Fruit fly (Drosophila melanogaster): Measurements from ENCODE around the gene CG16753.

CG16753 gene

DNA sequence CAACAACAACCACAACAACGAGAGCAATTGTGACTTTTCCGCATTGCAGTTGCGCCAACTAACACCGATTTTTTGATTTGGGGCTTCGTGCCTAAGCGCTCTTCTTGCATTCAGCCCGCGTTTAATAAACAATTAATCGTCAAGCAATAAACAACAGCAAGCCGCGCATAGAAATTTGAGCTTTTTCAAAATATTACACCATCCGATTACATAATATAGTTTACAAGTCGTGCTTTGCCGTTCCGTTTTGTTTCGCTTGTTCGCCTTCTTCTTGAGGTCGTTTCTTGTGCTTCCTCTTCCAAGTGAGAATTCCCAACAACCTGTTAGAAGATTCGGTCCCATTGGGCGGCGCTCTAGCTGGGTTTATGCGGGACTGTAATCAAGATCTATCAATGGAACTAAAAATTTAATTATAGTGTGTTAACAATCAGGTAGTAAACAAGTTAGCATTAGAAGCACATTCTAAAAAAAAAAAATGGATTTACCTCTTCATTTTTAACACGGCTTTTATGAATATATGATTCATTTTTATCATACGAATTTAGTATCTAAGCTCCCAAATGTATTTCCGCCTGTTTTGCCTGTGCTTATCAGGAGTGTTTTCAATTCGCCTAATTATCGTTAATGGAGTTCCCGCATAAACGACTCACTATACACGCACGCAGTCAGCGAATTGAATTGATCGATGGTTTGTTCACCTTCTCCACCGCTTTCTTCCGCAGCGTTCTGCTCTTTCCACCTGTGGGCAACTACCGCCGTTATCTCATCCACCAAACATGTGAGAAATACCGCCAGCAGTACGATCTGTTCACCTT is 18.9 kb upstream of the CG16753 start:
- TF ChIP-seq Mnt (GFP tag; optimal IDR thresholded peaks at IDR 0.05) (peak; percentile 50), CG7101 (tag; optimal IDR thresholded peaks at IDR 0.05) (peak; percentile 84), pad (GFP tag; optimal IDR thresholded peaks at IDR 0.05) (no peak), cnc (optimal IDR thresholded peaks at IDR 0.05) (no peak), CG33017 (tag; optimal IDR thresholded peaks at IDR 0.05) (peak; percentile 90), CG5204 (GFP tag; optimal IDR thresholded peaks at IDR 0.05) (peak; percentile 80), CG12768 (GFP tag; optimal IDR thresholded peaks at IDR 0.05) (peak; percentile 87), Clk (GFP tag; optimal IDR thresholded peaks at IDR 0.05) (peak; percentile 27), cic (GFP tag; optimal IDR thresholded peaks at IDR 0.05) (peak; percentile 42), CG1620 (GFP tag; optimal IDR thresholded peaks at IDR 0.05) (peak; percentile 41), tj (GFP tag; optimal IDR thresholded peaks at IDR 0.05) (peak; percentile 65), bab1 (GFP tag; optimal IDR thresholded peaks at IDR 0.05) (peak; percentile 77), ovo (GFP tag; optimal IDR thresholded peaks at IDR 0.05) (no peak), toe (GFP tag; optimal IDR thresholded peaks at IDR 0.05) (peak; percentile 83), Hr96 (GFP tag; optimal IDR thresholded peaks at IDR 0.05) (peak; percentile 76), Crg-1 (GFP tag; optimal IDR thresholded peaks at IDR 0.05) (peak; percentile 43), kay (GFP tag; ENCODE audit: borderline replicate concordance) (no peak), CG14711 (tag; optimal IDR thresholded peaks at IDR 0.05) (peak; percentile 79), CG11617 (GFP tag; optimal IDR thresholded peaks at IDR 0.05) (peak; percentile 86), CG7045 (GFP tag; optimal IDR thresholded peaks at IDR 0.05) (peak; percentile 90)

DNA sequence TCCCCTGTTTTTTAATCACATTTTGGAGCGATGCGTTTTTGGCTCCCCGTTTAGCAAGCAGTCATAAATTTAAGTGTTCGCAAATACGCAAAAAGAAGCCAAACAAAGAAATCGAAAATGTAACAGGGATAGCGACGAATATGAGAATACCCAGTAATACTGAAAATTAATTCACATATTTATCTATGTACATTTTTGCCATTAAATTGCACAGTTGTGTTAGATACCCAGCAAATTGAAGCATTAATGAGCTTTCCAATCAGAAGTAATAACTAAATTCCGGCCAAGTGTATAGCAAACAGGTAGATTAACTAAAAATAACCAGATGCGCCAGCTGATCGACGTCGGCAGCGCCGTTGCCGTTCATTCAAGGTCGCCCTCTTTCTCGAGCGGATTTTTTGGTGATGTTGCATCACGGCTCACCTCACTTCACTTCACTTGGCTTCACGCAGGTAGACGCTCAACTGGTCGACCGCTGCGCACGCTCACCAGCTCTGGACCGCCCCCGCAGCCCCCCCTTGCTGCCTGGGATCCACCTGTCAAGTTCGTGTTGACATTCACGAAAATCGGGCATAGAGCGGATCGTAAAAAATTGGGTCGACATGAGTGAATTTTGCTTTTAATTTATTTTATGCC is 17.8 kb upstream of the CG16753 start:
- TF ChIP-seq Mnt (GFP tag; optimal IDR thresholded peaks at IDR 0.05) (no peak), Crg-1 (GFP tag; optimal IDR thresholded peaks at IDR 0.05) (no peak), tj (GFP tag; optimal IDR thresholded peaks at IDR 0.05) (no peak), toe (GFP tag; optimal IDR thresholded peaks at IDR 0.05) (no peak), Clk (GFP tag; optimal IDR thresholded peaks at IDR 0.05) (no peak), CG7101 (tag; optimal IDR thresholded peaks at IDR 0.05) (no peak), kay (GFP tag; ENCODE audit: borderline replicate concordance) (no peak), CG33017 (tag; optimal IDR thresholded peaks at IDR 0.05) (no peak), bab1 (GFP tag; optimal IDR thresholded peaks at IDR 0.05) (no peak), pad (GFP tag; optimal IDR thresholded peaks at IDR 0.05) (no peak), ovo (GFP tag; optimal IDR thresholded peaks at IDR 0.05) (no peak), CG5204 (GFP tag; optimal IDR thresholded peaks at IDR 0.05) (no peak), cic (GFP tag; optimal IDR thresholded peaks at IDR 0.05) (no peak), CG14711 (tag; optimal IDR thresholded peaks at IDR 0.05) (no peak), CG12768 (GFP tag; optimal IDR thresholded peaks at IDR 0.05) (no peak), CG1620 (GFP tag; optimal IDR thresholded peaks at IDR 0.05) (no peak)

DNA sequence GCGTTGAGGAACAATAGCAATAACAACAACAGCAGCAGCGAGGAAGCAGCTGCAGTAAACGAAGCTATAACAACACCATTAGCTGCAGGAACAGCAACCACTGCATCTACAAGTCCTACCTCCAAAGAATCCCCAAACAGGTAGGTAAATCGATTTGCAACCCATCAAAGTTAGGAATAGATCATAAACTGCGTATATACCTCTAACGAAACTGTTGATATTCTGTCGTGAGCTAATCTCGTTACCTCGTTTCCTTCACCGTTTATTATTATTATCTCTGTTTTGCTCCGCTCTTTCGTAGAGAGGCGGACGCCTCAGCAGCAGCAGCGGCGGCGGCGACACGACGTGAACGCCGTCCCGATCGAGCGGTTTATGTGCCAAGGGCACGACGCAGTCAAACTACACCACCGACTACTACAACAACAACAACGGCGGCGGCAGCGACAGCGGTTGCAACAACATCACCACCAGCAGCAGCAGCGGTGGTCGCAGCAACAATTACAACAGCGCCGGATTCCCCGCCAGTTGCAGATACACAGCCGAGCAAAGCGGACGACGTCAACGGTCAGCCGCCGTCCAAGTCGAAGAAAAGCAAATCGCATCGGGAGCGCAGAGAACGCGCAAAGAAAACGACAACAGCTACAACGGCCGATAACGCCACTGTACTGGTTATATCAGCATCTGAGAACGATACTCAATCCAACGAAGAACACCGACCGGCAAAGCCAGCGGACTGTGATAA is 16.9 kb upstream of the CG16753 start:
- TF ChIP-seq CG7101 (tag; optimal IDR thresholded peaks at IDR 0.05) = peak; percentile 49
- TF ChIP-seq CG12768 (GFP tag; optimal IDR thresholded peaks at IDR 0.05) = peak; percentile 74
- no peak for TF ChIP-seq CG14711 (tag; optimal IDR thresholded peaks at IDR 0.05)
- peak; percentile 17 for TF ChIP-seq CG33017 (tag; optimal IDR thresholded peaks at IDR 0.05)
- no peak for TF ChIP-seq Crg-1 (GFP tag; optimal IDR thresholded peaks at IDR 0.05)
- TF ChIP-seq Hr96 (GFP tag; optimal IDR thresholded peaks at IDR 0.05) = peak; percentile 40
- no peak for TF ChIP-seq CG1620 (GFP tag; optimal IDR thresholded peaks at IDR 0.05)
- TF ChIP-seq CG7045 (GFP tag; optimal IDR thresholded peaks at IDR 0.05) = peak; percentile 49
- TF ChIP-seq ovo (GFP tag; optimal IDR thresholded peaks at IDR 0.05) = no peak
- peak; percentile 20 for TF ChIP-seq toe (GFP tag; optimal IDR thresholded peaks at IDR 0.05)
- peak; percentile 69 for TF ChIP-seq Mnt (GFP tag; optimal IDR thresholded peaks at IDR 0.05)
- peak; percentile 93 for TF ChIP-seq cic (GFP tag; optimal IDR thresholded peaks at IDR 0.05)
- TF ChIP-seq tj (GFP tag; optimal IDR thresholded peaks at IDR 0.05) = peak; percentile 64
- no peak for TF ChIP-seq cnc (optimal IDR thresholded peaks at IDR 0.05)
- TF ChIP-seq bab1 (GFP tag; optimal IDR thresholded peaks at IDR 0.05) = peak; percentile 64
- TF ChIP-seq kay (GFP tag; ENCODE audit: borderline replicate concordance) = peak; percentile 85
- peak; percentile 81 for TF ChIP-seq Clk (GFP tag; optimal IDR thresholded peaks at IDR 0.05)
- TF ChIP-seq CG11617 (GFP tag; optimal IDR thresholded peaks at IDR 0.05) = peak; percentile 58
- peak; percentile 34 for TF ChIP-seq pad (GFP tag; optimal IDR thresholded peaks at IDR 0.05)
- TF ChIP-seq CG5204 (GFP tag; optimal IDR thresholded peaks at IDR 0.05) = peak; percentile 54

DNA sequence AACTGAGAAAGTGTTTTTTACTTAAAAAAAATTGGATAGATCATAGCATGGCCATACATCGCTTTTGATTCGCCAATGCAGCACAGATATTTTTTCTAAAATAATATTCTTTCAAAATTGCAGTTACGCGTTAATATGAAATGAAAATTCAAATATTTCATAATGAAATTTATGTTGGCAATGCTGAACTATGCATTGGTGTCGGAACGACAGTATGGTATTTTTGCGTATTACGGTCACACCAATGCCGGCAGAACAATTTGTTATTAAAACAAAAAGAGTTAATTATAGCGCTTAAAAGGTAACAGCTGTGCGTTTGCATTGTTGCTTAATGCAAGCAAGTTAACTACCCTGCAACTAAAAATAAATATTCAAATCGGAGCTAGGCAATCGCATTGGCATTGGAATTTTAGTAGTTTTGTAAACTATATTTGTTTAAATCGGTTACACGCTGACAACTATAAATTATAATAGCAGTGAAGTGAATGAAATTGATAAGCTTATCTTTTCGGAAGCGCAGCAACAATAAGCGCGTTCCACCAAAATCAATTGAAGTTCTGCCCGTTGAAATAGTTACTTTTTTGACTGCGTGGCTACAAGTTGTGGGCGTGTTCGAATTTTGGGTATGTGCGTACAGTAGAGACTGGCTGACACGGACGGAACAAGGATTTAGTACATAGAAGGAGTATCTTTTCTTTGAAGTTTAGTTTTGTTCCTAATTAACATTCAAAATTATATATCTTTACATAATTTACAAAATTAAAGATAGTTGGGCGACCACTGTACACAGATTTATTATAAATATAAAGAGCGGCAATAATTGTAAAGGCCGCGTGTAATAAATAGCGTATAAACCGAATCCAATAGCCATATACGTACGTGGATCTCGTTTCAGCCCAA is 12.5 kb upstream of the CG16753 start, which contains the start of gene Prx4:
Prx4 (plus strand) TSS at position 210 of the 900 bp plus-strand sequence.
- TF ChIP-seq kay (GFP tag; ENCODE audit: borderline replicate concordance) (peak; percentile 68), CG14711 (tag; optimal IDR thresholded peaks at IDR 0.05) (peak; percentile 75), CG33017 (tag; optimal IDR thresholded peaks at IDR 0.05) (peak; percentile 82), CG11617 (GFP tag; optimal IDR thresholded peaks at IDR 0.05) (peak; percentile 34), CG7101 (tag; optimal IDR thresholded peaks at IDR 0.05) (peak; percentile 74), cic (GFP tag; optimal IDR thresholded peaks at IDR 0.05) (peak; percentile 69), Crg-1 (GFP tag; optimal IDR thresholded peaks at IDR 0.05) (peak; percentile 30), bab1 (GFP tag; optimal IDR thresholded peaks at IDR 0.05) (peak; percentile 77), ovo (GFP tag; optimal IDR thresholded peaks at IDR 0.05) (no peak), Hr96 (GFP tag; optimal IDR thresholded peaks at IDR 0.05) (no peak)

All from whole organism, adult.